Worm (Caenorhabditis elegans) whole organism, late embryonic: ENCODE data around the gene Y41C4A.18.

ENCODE experiments used
- C08G9.2 ChIP-seq: sonication (generic microtip); optimal IDR thresholded peaks from 2 replicates; lab custom pipeline; 2016; ENCODE audit warnings: mild to moderate bottlenecking, missing genetic modification characterization, moderate library complexity, missing compliant biosample characterization
- C38D4.7 ChIP-seq: fragments of 200-800 bp; sonication (Bioruptor generic); optimal IDR thresholded peaks from 2 replicates; lab custom pipeline; 2018; ENCODE audit warnings: mild to moderate bottlenecking, missing genetic modification characterization, moderate library complexity, missing compliant biosample characterization
- F13H6.1 ChIP-seq: sonication (generic microtip); optimal IDR thresholded peaks from 2 replicates; lab custom pipeline; 2016; ENCODE audit warnings: missing genetic modification characterization, missing compliant biosample characterization
- T23F11.4 ChIP-seq: fragments of 200-800 bp; sonication (Bioruptor generic); optimal IDR thresholded peaks from 2 replicates; lab custom pipeline; 2018; ENCODE audit warnings: mild to moderate bottlenecking, missing genetic modification characterization, missing compliant biosample characterization
- Y22D7AL.16 ChIP-seq: sonication (generic microtip); optimal IDR thresholded peaks from 2 replicates; lab custom pipeline; 2016; ENCODE audit warnings: missing genetic modification characterization, missing compliant biosample characterization
- ama-1 ChIP-seq: fragments of 150-350 bp; optimal IDR thresholded peaks from 2 replicates; lab custom pipeline; 2014
- ceh-22 ChIP-seq: sonication (generic microtip); optimal IDR thresholded peaks from 2 replicates; lab custom pipeline; 2017; ENCODE audit warnings: missing biosample characterization, missing genetic modification characterization
- ceh-31 ChIP-seq: sonication (generic microtip); optimal IDR thresholded peaks from 2 replicates; lab custom pipeline; 2016; ENCODE audit warnings: missing genetic modification characterization, missing compliant biosample characterization
- ceh-34 ChIP-seq: sonication (generic microtip); optimal IDR thresholded peaks from 2 replicates; lab custom pipeline; 2016; ENCODE audit warnings: mild to moderate bottlenecking, missing genetic modification characterization, missing compliant biosample characterization
- ceh-45 ChIP-seq: fragments of 200-800 bp; sonication (Bioruptor generic); IDR thresholded peaks from 2 replicates; pipeline ENCODE4 v1.3.6; 2022; ENCODE audit warnings: missing genetic modification reagents, missing genetic modification characterization, missing compliant biosample characterization
- ceh-48 ChIP-seq: sonication (generic microtip); optimal IDR thresholded peaks from 2 replicates; lab custom pipeline; 2016; ENCODE audit warnings: missing genetic modification characterization, inconsistent platforms, missing compliant biosample characterization
- ceh-6 ChIP-seq: fragments of 200-800 bp; sonication (Bioruptor generic); optimal IDR thresholded peaks from 2 replicates; lab custom pipeline; 2018; ENCODE audit warnings: mild to moderate bottlenecking, missing genetic modification characterization, missing compliant biosample characterization
- elt-4 ChIP-seq: sonication (generic microtip); optimal IDR thresholded peaks from 2 replicates; lab custom pipeline; 2016; ENCODE audit warnings: missing genetic modification characterization, missing compliant biosample characterization
- fkh-6 ChIP-seq: sonication (generic microtip); optimal IDR thresholded peaks from 2 replicates; lab custom pipeline; 2016; ENCODE audit warnings: missing genetic modification characterization, missing compliant biosample characterization
- hlh-13 ChIP-seq: fragments of 200-800 bp; sonication (Bioruptor generic); optimal IDR thresholded peaks from 2 replicates; lab custom pipeline; 2018; ENCODE audit warnings: mild to moderate bottlenecking, missing genetic modification characterization, missing compliant biosample characterization
- hlh-15 ChIP-seq: sonication (generic microtip); optimal IDR thresholded peaks from 2 replicates; lab custom pipeline; 2016; ENCODE audit warnings: missing genetic modification characterization, missing compliant biosample characterization
- hlh-30 ChIP-seq: sonication (generic microtip); optimal IDR thresholded peaks from 2 replicates; lab custom pipeline; 2017; ENCODE audit warnings: antibody characterized with exemption, missing genetic modification characterization, missing compliant biosample characterization; ENCODE audit not compliant: insufficient read depth
- hlh-6 ChIP-seq: sonication (generic microtip); optimal IDR thresholded peaks from 2 replicates; lab custom pipeline; 2016; ENCODE audit warnings: missing genotype, missing genetic modification characterization, missing compliant biosample characterization
- madf-2 ChIP-seq: sonication (generic microtip); optimal IDR thresholded peaks from 2 replicates; lab custom pipeline; 2017; ENCODE audit warnings: missing genetic modification characterization, missing compliant biosample characterization
- mec-3 ChIP-seq: sonication (generic microtip); optimal IDR thresholded peaks from 2 replicates; lab custom pipeline; 2016; ENCODE audit warnings: borderline replicate concordance, missing genetic modification characterization, missing compliant biosample characterization
- nfya-1 ChIP-seq: sonication (generic microtip); optimal IDR thresholded peaks from 2 replicates; lab custom pipeline; 2017; ENCODE audit warnings: missing genetic modification characterization, mild to moderate bottlenecking, missing compliant biosample characterization, antibody characterized with exemption, moderate library complexity
- pag-3 ChIP-seq: sonication (generic microtip); optimal IDR thresholded peaks from 2 replicates; lab custom pipeline; 2016; ENCODE audit warnings: missing compliant biosample characterization, missing genetic modification characterization, borderline replicate concordance
- pat-9 ChIP-seq: fragments of 200-800 bp; sonication (Bioruptor generic); optimal IDR thresholded peaks from 2 replicates; lab custom pipeline; 2018; ENCODE audit warnings: mild to moderate bottlenecking, missing genetic modification characterization, moderate library complexity, missing compliant biosample characterization
- pax-1 ChIP-seq: fragments of 150-350 bp; optimal IDR thresholded peaks from 2 replicates; lab custom pipeline; 2014; ENCODE audit warnings: missing biosample characterization, missing genetic modification characterization
- ref-2 ChIP-seq: sonication (generic microtip); optimal IDR thresholded peaks from 2 replicates; lab custom pipeline; 2016; ENCODE audit warnings: missing genetic modification characterization, missing compliant biosample characterization
- sdc-2 ChIP-seq: sonication (generic microtip); optimal IDR thresholded peaks from 2 replicates; lab custom pipeline; 2016; ENCODE audit warnings: missing genotype, missing genetic modification characterization, missing compliant biosample characterization
- syd-9 ChIP-seq: sonication (generic microtip); optimal IDR thresholded peaks from 2 replicates; lab custom pipeline; 2016; ENCODE audit warnings: mild to moderate bottlenecking, missing genetic modification characterization, moderate library complexity, missing compliant biosample characterization
- tbx-2 ChIP-seq: sonication (generic microtip); optimal IDR thresholded peaks from 2 replicates; lab custom pipeline; 2016; ENCODE audit warnings: missing genetic modification characterization, missing compliant biosample characterization
- tbx-7 ChIP-seq: sonication (generic microtip); optimal IDR thresholded peaks from 2 replicates; lab custom pipeline; 2016; ENCODE audit warnings: missing genotype, missing genetic modification characterization, missing compliant biosample characterization
- unc-55 ChIP-seq: sonication (generic microtip); optimal IDR thresholded peaks from 2 replicates; lab custom pipeline; 2017; ENCODE audit warnings: missing biosample characterization, missing genetic modification reagents, missing genetic modification characterization
- unc-86 ChIP-seq: sonication (generic microtip); optimal IDR thresholded peaks from 2 replicates; lab custom pipeline; 2016; ENCODE audit warnings: missing genetic modification characterization, missing compliant biosample characterization
- ztf-16 ChIP-seq: sonication (generic microtip); optimal IDR thresholded peaks from 2 replicates; lab custom pipeline; 2017; ENCODE audit warnings: missing genetic modification characterization, missing compliant biosample characterization

The Y41C4A.18 gene

ce11 chrIII:11704377-11704978 lies 25.9 kb upstream of the Y41C4A.18 start:
- TF ChIP-seq sdc-2 (peak; percentile 11), ceh-34 (tag; lab: Kevin White, UChicago) (no peak), madf-2 (tag; lab: Kevin White, UChicago) (no peak), syd-9 (tag; lab: Kevin White, UChicago) (no peak), elt-4 (tag; lab: Kevin White, UChicago) (peak; percentile 33), tbx-7 (tag; lab: Kevin White, UChicago) (no peak), C38D4.7 (GFP tag; lab: Kevin White, UChicago) (no peak), pag-3 (tag; lab: Kevin White, UChicago) (no peak), hlh-13 (GFP tag; lab: Kevin White, UChicago) (no peak), tbx-2 (tag; lab: Kevin White, UChicago) (no peak), nfya-1 (tag; lab: Kevin White, UChicago) (no peak), unc-55 (no peak), ceh-48 (tag; lab: Kevin White, UChicago) (no peak), fkh-6 (tag; lab: Kevin White, UChicago) (no peak), T23F11.4 (GFP tag; lab: Kevin White, UChicago) (no peak), ref-2 (no peak), pat-9 (no peak)

- TF ChIP-seq ceh-31 = peak; percentile 6
- no peak for TF ChIP-seq unc-86 (tag; lab: Kevin White, UChicago)
- peak; percentile 21 for TF ChIP-seq mec-3
- TF ChIP-seq tbx-7 (tag; lab: Kevin White, UChicago) = no peak
- no peak for TF ChIP-seq ceh-45
- no peak for TF ChIP-seq ref-2
- peak; percentile 8 for TF ChIP-seq hlh-6 (tag; lab: Kevin White, UChicago)
These were observed 24.5 kb upstream of the Y41C4A.18 start for ce11 chrIII:11705930-11706329.

- TF ChIP-seq ztf-16 (tag; lab: Kevin White, UChicago) (no peak), ama-1 (lab: Kevin White, UChicago) (no peak), T23F11.4 (GFP tag; lab: Kevin White, UChicago) (no peak), fkh-6 (tag; lab: Kevin White, UChicago) (no peak), ceh-22 (tag; lab: Kevin White, UChicago) (no peak), Y22D7AL.16 (tag; lab: Kevin White, UChicago) (no peak), ceh-6 (GFP tag; lab: Kevin White, UChicago) (no peak), pag-3 (tag; lab: Kevin White, UChicago) (no peak), ceh-31 (no peak), elt-4 (tag; lab: Kevin White, UChicago) (no peak), hlh-6 (tag; lab: Kevin White, UChicago) (no peak), ceh-48 (tag; lab: Kevin White, UChicago) (no peak)
These were observed 23.7 kb upstream of the Y41C4A.18 start, which contains the start of gene col-96 for ce11 chrIII:11706665-11707064. col-96 (minus strand) TSS chrIII:11706765.

DNA sequence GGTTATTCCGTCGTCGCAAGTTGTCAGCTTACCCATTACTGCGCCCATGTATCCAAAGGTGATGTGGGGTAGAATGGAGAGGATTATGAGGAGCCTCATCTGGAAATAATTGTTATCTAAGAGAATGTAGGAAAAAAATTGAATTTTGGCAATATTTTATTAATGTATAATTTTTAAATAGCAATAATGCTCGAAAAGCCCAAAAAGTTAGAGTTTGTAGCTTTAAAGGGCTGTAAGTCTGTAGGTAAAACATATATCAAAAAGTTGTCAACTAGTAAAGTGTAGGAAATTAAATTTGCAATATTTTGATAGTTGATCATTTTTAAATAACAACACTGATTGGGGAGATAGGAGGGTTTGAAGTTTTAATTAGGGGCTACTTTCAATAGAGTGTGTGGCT lies 21.7 kb upstream of the Y41C4A.18 start, which contains the start of gene Y41C4A.8:
Gene Y41C4A.8 (minus strand): TSS at position 101 of the 400 bp plus-strand sequence.
- TF ChIP-seq mec-3 (no peak), pax-1 (no peak), hlh-30 (no peak), hlh-15 (tag; lab: Kevin White, UChicago) (no peak), sdc-2 (no peak)

ce11 chrIII:11718548-11718947 lies 11.9 kb upstream of the Y41C4A.18 start, which contains the start of gene Y41C4A.9:
Y41C4A.9 (minus strand) TSS chrIII:11718645.
- TF ChIP-seq pax-1 (no peak), C08G9.2 (no peak), F13H6.1 (tag; lab: Kevin White, UChicago) (no peak)
